6 worm cellular contexts compared by ENCODE assay signal in the genomic region with DNA sequence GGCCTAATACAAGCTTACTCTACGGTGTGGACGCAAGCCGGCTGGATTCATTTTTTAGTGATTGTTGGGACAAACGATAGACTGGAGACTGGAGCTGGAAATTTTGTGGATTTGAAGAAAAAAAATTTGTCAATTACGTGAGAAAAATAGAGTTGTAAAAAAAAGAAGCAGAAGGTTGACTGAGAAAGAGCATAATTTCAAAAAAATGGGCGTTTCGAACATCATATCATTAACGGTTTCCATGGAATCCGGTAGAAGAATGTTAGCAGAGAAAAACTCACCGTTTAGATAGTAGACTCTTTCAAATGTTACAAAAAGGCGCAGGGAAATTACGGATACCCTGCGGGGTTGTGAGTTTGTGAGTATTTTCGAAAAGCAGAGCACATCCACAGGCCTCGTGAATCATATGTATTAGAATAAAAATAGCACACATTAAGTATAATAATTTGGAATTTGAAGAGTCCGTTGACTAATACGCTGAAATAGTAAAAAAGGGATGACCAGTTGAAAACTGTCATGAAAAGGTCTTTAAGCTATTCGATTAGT.
A peak's percentile ranks its signal among the peaks of the same experiment; 100 is the strongest.
TF ChIP-seq lines count a peak whose summit lies in the region.

A gene (minus strand): TSS at position 51 of the 546 bp plus-strand sequence.

TF ChIP-seq in whole organism, L1 larva, 84 proteins besides CTCF, POLR2A, EP300 and RAD21:
- peak; percentile 51 for TF ChIP-seq dsc-1 (tag; optimal IDR thresholded peaks at IDR 0.05; lab: Kevin White, UChicago)
- TF ChIP-seq nhr-71 (tag; optimal IDR thresholded peaks at IDR 0.05; lab: Kevin White, UChicago), result no peak

TF ChIP-seq in whole organism, L2 larva, 48 proteins besides CTCF, POLR2A, EP300 and RAD21:
- TF ChIP-seq sem-4 (tag; optimal IDR thresholded peaks at IDR 0.05; lab: Kevin White, UChicago) (no peak), gmeb-1 (tag; optimal IDR thresholded peaks at IDR 0.05; lab: Kevin White, UChicago) (peak; percentile 4)

TF ChIP-seq in whole organism, L3 larva, 47 proteins besides CTCF, POLR2A, EP300 and RAD21:
- TF ChIP-seq elt-2 (tag; optimal IDR thresholded peaks at IDR 0.05; lab: Kevin White, UChicago) (peak; percentile 9), zag-1 (tag; optimal IDR thresholded peaks at IDR 0.05; lab: Kevin White, UChicago) (no peak), R02D3.7 (tag; optimal IDR thresholded peaks at IDR 0.05; lab: Kevin White, UChicago) (no peak), ztf-11 (tag; optimal IDR thresholded peaks at IDR 0.05; lab: Kevin White, UChicago) (no peak), fkh-10 (GFP tag; optimal IDR thresholded peaks at IDR 0.05; lab: Kevin White, UChicago) (no peak), ceh-28 (tag; optimal IDR thresholded peaks at IDR 0.05; lab: Kevin White, UChicago) (peak; percentile 10), nhr-11 (tag; optimal IDR thresholded peaks at IDR 0.05; lab: Kevin White, UChicago) (no peak), tbx-2 (tag; optimal IDR thresholded peaks at IDR 0.05; lab: Kevin White, UChicago) (peak; percentile 2), unc-62 (GFP tag; optimal IDR thresholded peaks at IDR 0.05; lab: Kevin White, UChicago) (no peak)

TF ChIP-seq in whole organism, L4 larva, 104 proteins besides CTCF, POLR2A, EP300 and RAD21 (continues in another document):
- TF ChIP-seq ceh-28 (tag; optimal IDR thresholded peaks at IDR 0.05; lab: Kevin White, UChicago) (no peak), snpc-4 (tag; optimal IDR thresholded peaks at IDR 0.05; lab: Kevin White, UChicago) (no peak), hmg-1.1 (GFP tag; IDR thresholded peaks at IDR 0.05; lab: Robert Waterston, UW) (peak; percentile 46), unc-130 (GFP tag; optimal IDR thresholded peaks at IDR 0.05; lab: Kevin White, UChicago) (no peak), mxl-3 (GFP tag; optimal IDR thresholded peaks at IDR 0.05; lab: Kevin White, UChicago) (no peak), nhr-77 (tag; optimal IDR thresholded peaks at IDR 0.05; lab: Kevin White, UChicago) (no peak), lin-1 (GFP tag; IDR thresholded peaks at IDR 0.05; lab: Robert Waterston, UW) (no peak), arid-1 (GFP tag; conservative IDR thresholded peaks at IDR 0.05; lab: Robert Waterston, UW) (no peak), skn-1 (tag; optimal IDR thresholded peaks at IDR 0.05; lab: Kevin White, UChicago) (no peak), madf-5 (GFP tag; IDR thresholded peaks at IDR 0.05; lab: Robert Waterston, UW) (no peak), zip-11 (GFP tag; IDR thresholded peaks at IDR 0.05; lab: Robert Waterston, UW) (no peak), nhr-42 (GFP tag; IDR thresholded peaks at IDR 0.05; lab: Robert Waterston, UW) (peak; percentile 67; the same call in 1 of the 2 replicates), egl-43 (GFP tag; IDR thresholded peaks at IDR 0.05; lab: Robert Waterston, UW) (no peak), dmd-8 (GFP tag; IDR thresholded peaks at IDR 0.05; lab: Robert Waterston, UW) (no peak), duxl-1 (tag; optimal IDR thresholded peaks at IDR 0.05; lab: Kevin White, UChicago; ENCODE audit: poor library complexity) (peak; percentile 39), mes-2 (tag; optimal IDR thresholded peaks at IDR 0.05; lab: Kevin White, UChicago; ENCODE audit: poor library complexity, severe bottlenecking) (peak; percentile 49), attf-4 (tag; optimal IDR thresholded peaks at IDR 0.05; lab: Kevin White, UChicago) (no peak), nhr-102 (tag; optimal IDR thresholded peaks at IDR 0.05; lab: Kevin White, UChicago) (no peak), hlh-11 (tag; optimal IDR thresholded peaks at IDR 0.05; lab: Kevin White, UChicago) (no peak), ctbp-1 (GFP tag; IDR thresholded peaks at IDR 0.05; lab: Robert Waterston, UW) (no peak), pha-4 (GFP tag; IDR thresholded peaks at IDR 0.05; lab: Robert Waterston, UW) (no peak), pha-4 (tag; optimal IDR thresholded peaks at IDR 0.05; lab: Kevin White, UChicago) (no peak), lim-7 (GFP tag; IDR thresholded peaks at IDR 0.05; lab: Robert Waterston, UW) (no peak), ces-1 (GFP tag; optimal IDR thresholded peaks at IDR 0.05; lab: Kevin White, UChicago) (no peak)

TF ChIP-seq in whole organism, late embryonic, 69 proteins besides CTCF, POLR2A, EP300 and RAD21:
- TF ChIP-seq sdc-2 (tag; optimal IDR thresholded peaks at IDR 0.05; lab: Kevin White, UChicago) (peak; percentile 95), nhr-11 (tag; optimal IDR thresholded peaks at IDR 0.05; lab: Kevin White, UChicago) (no peak)
TF ChIP-seq in whole organism, late embryonic: peak in this region for 1.

TF ChIP-seq in whole organism, young adult, 124 proteins besides CTCF, POLR2A, EP300 and RAD21:
- peak; percentile 77 for TF ChIP-seq gei-17 (GFP tag; optimal IDR thresholded peaks at IDR 0.05; lab: Kevin White, UChicago)
- no peak for TF ChIP-seq madf-10 (tag; optimal IDR thresholded peaks at IDR 0.05; lab: Kevin White, UChicago)
- TF ChIP-seq dox-1 (GFP tag; IDR thresholded peaks at IDR 0.05; lab: Robert Waterston, UW), result 0 out of 2 replicates have a peak, but pooled peaks have one; percentile 41
- peak; percentile 15; the same call in 1 of the 2 replicates for TF ChIP-seq hmg-1.2 (GFP tag; IDR thresholded peaks at IDR 0.05; lab: Robert Waterston, UW)
- TF ChIP-seq aptf-2 (GFP tag; conservative IDR thresholded peaks at IDR 0.05; lab: Robert Waterston, UW), result no peak
